Worm (Caenorhabditis elegans) whole organism, mixed stage, embryonic: ENCODE data around the gene egl-19.

Source experiments
- M03D4.4 ChIP-seq: sonication (generic microtip); optimal IDR thresholded peaks from 2 replicates; lab custom pipeline; 2017; ENCODE audit warnings: mild to moderate bottlenecking, missing genetic modification characterization, missing compliant biosample characterization
- bed-3 ChIP-seq: fragments of 200-800 bp; sonication (Bioruptor generic); optimal IDR thresholded peaks from 3 replicates; lab custom pipeline; 2018; ENCODE audit warnings: mild to moderate bottlenecking, missing genetic modification characterization, moderate library complexity, missing compliant biosample characterization
- blmp-1 ChIP-seq: fragments of 150-350 bp; optimal IDR thresholded peaks from 2 replicates; lab custom pipeline; 2014; ENCODE audit warnings: missing biosample characterization, missing genetic modification characterization
- ceh-39 ChIP-seq: fragments of 150-350 bp; optimal IDR thresholded peaks from 2 replicates; lab custom pipeline; 2014; ENCODE audit warnings: missing biosample characterization, missing genetic modification characterization
- ceh-43 ChIP-seq: fragments of 200-800 bp; sonication (Bioruptor generic); optimal IDR thresholded peaks from 2 replicates; lab custom pipeline; 2018; ENCODE audit warnings: mild to moderate bottlenecking, missing genetic modification characterization, moderate library complexity, missing compliant biosample characterization
- ceh-83 ChIP-seq: fragments of 200-800 bp; sonication (Bioruptor generic); optimal IDR thresholded peaks from 2 replicates; lab custom pipeline; 2018; ENCODE audit warnings: mild to moderate bottlenecking, missing genetic modification characterization, missing compliant biosample characterization
- ces-1 ChIP-seq: fragments of 150-350 bp; optimal IDR thresholded peaks from 2 replicates; lab custom pipeline; 2014; ENCODE audit warnings: missing biosample characterization, missing genetic modification reagents, missing genetic modification characterization
- drap-1 ChIP-seq: fragments of 200-800 bp; sonication (Bioruptor generic); optimal IDR thresholded peaks from 3 replicates; lab custom pipeline; 2018; ENCODE audit warnings: mild to moderate bottlenecking, missing genetic modification characterization, missing compliant biosample characterization
- elt-3 ChIP-seq: fragments of 150-350 bp; optimal IDR thresholded peaks from 2 replicates; lab custom pipeline; 2014; ENCODE audit warnings: missing biosample characterization, missing genetic modification characterization
- flh-1 ChIP-seq: fragments of 200-800 bp; sonication (Bioruptor generic); optimal IDR thresholded peaks from 2 replicates; lab custom pipeline; 2018; ENCODE audit warnings: mild to moderate bottlenecking, missing genetic modification characterization, moderate library complexity, missing compliant biosample characterization
- ham-2 ChIP-seq: fragments of 200-800 bp; sonication (Bioruptor generic); optimal IDR thresholded peaks from 2 replicates; lab custom pipeline; 2018; ENCODE audit warnings: mild to moderate bottlenecking, missing genetic modification characterization, missing compliant biosample characterization
- hlh-1 ChIP-seq: fragments of 150-350 bp; optimal IDR thresholded peaks from 2 replicates; lab custom pipeline; 2014; ENCODE audit warnings: missing biosample characterization, missing genetic modification reagents, missing genetic modification characterization
- lin-13 ChIP-seq: fragments of 150-350 bp; optimal IDR thresholded peaks from 2 replicates; lab custom pipeline; 2014; ENCODE audit warnings: missing biosample characterization, missing genetic modification characterization
- lin-32 ChIP-seq: fragments of 200-800 bp; sonication (Bioruptor generic); optimal IDR thresholded peaks from 2 replicates; lab custom pipeline; 2018; ENCODE audit warnings: mild to moderate bottlenecking, missing genetic modification characterization, missing compliant biosample characterization
- lsy-2 ChIP-seq: fragments of 150-350 bp; optimal IDR thresholded peaks from 2 replicates; lab custom pipeline; 2014; ENCODE audit warnings: missing biosample characterization, missing genetic modification characterization
- mab-5 ChIP-seq: fragments of 150-350 bp; optimal IDR thresholded peaks from 2 replicates; lab custom pipeline; 2014; ENCODE audit warnings: missing biosample characterization, missing genetic modification characterization
- mep-1 ChIP-seq: fragments of 150-350 bp; optimal IDR thresholded peaks from 2 replicates; lab custom pipeline; 2017; ENCODE audit warnings: missing biosample characterization, missing genetic modification reagents, missing genetic modification characterization, inconsistent platforms
- nhr-12 ChIP-seq: fragments of 150-350 bp; optimal IDR thresholded peaks from 2 replicates; lab custom pipeline; 2014; ENCODE audit warnings: missing biosample characterization, missing genetic modification characterization
- nhr-2 ChIP-seq: fragments of 150-350 bp; optimal IDR thresholded peaks from 2 replicates; lab custom pipeline; 2014; ENCODE audit warnings: missing biosample characterization, missing genetic modification characterization
- nhr-237 ChIP-seq: fragments of 150-350 bp; optimal IDR thresholded peaks from 2 replicates; lab custom pipeline; 2014; ENCODE audit warnings: missing biosample characterization, missing genetic modification characterization
- nhr-28 ChIP-seq: fragments of 150-350 bp; optimal IDR thresholded peaks from 2 replicates; lab custom pipeline; 2014; ENCODE audit warnings: missing biosample characterization, missing genetic modification characterization
- nhr-76 ChIP-seq: sonication (generic microtip); optimal IDR thresholded peaks from 2 replicates; lab custom pipeline; 2017; ENCODE audit warnings: missing biosample characterization, missing genetic modification characterization
- sem-2 ChIP-seq: fragments of 200-800 bp; sonication (Bioruptor generic); optimal IDR thresholded peaks from 2 replicates; lab custom pipeline; 2018; ENCODE audit warnings: mild to moderate bottlenecking, missing genetic modification characterization, missing compliant biosample characterization
- sptf-1 ChIP-seq: sonication (generic microtip); optimal IDR thresholded peaks from 2 replicates; lab custom pipeline; 2017; ENCODE audit warnings: mild to moderate bottlenecking, missing genetic modification characterization, moderate library complexity, missing compliant biosample characterization
- tbx-8 ChIP-seq: fragments of 200-800 bp; sonication (Bioruptor generic); optimal IDR thresholded peaks from 2 replicates; lab custom pipeline; 2018; ENCODE audit warnings: mild to moderate bottlenecking, missing genetic modification characterization, moderate library complexity, missing compliant biosample characterization
- unc-120 ChIP-seq: sonication (generic microtip); optimal IDR thresholded peaks from 2 replicates; lab custom pipeline; 2017; ENCODE audit warnings: missing genetic modification characterization, missing compliant biosample characterization; ENCODE audit not compliant: poor library complexity, severe bottlenecking
- unc-39 ChIP-seq: fragments of 150-350 bp; optimal IDR thresholded peaks from 2 replicates; lab custom pipeline; 2014; ENCODE audit warnings: missing biosample characterization, missing genetic modification characterization
- unc-62 ChIP-seq: fragments of 150-350 bp; optimal IDR thresholded peaks from 2 replicates; lab custom pipeline; 2014; ENCODE audit warnings: missing biosample characterization, missing genetic modification reagents, missing genetic modification characterization
- zip-8 ChIP-seq: fragments of 150-350 bp; optimal IDR thresholded peaks from 2 replicates; lab custom pipeline; 2014; ENCODE audit warnings: missing biosample characterization, missing genetic modification characterization
- ztf-11 ChIP-seq: fragments of 150-350 bp; optimal IDR thresholded peaks from 2 replicates; lab custom pipeline; 2014; ENCODE audit warnings: missing biosample characterization, missing genetic modification characterization

egl-19 gene

ce11 chrIV:7406690-7407089 lies 1.3 kb downstream of the egl-19 start:
- TF ChIP-seq unc-120 (tag; lab: Kevin White, UChicago) (peak; percentile 19), M03D4.4 (tag; lab: Kevin White, UChicago) (no peak), unc-62 (peak; percentile 6), hlh-1 (peak; percentile 62)

- TF ChIP-seq ces-1: peak; percentile 24
- TF ChIP-seq flh-1 (GFP tag; lab: Kevin White, UChicago): no peak
Measured at ce11 chrIV:7407301-7407700, 1.9 kb downstream of the egl-19 start.

- TF ChIP-seq unc-39 (no peak), ceh-83 (no peak), lin-13 (tag; lab: Kevin White, UChicago) (no peak)
Measured at ce11 chrIV:7413573-7413972, 8.2 kb downstream of the egl-19 start.

ce11 chrIV:7414163-7414562 lies 8.8 kb downstream of the egl-19 start:
- TF ChIP-seq nhr-76 (tag; lab: Kevin White, UChicago) (no peak), ces-1 (peak; percentile 77), tbx-8 (GFP tag; lab: Kevin White, UChicago) (no peak), ham-2 (GFP tag; lab: Kevin White, UChicago) (no peak), ceh-39 (tag; lab: Kevin White, UChicago) (no peak), zip-8 (tag; lab: Kevin White, UChicago) (no peak), sptf-1 (tag; lab: Kevin White, UChicago) (no peak)

ce11 chrIV:7418818-7419217 lies 13.4 kb downstream of the egl-19 start, which contains the start of gene B0496.6:
TSS of gene B0496.6 (plus strand) at chrIV:7419118.
- no peak for TF ChIP-seq M03D4.4 (tag; lab: Kevin White, UChicago)
- TF ChIP-seq mab-5 (tag; lab: Kevin White, UChicago): no peak
- TF ChIP-seq ztf-11: no peak
- TF ChIP-seq drap-1 (GFP tag; lab: Kevin White, UChicago): no peak
- TF ChIP-seq sem-2 (GFP tag; lab: Kevin White, UChicago): no peak
- no peak for TF ChIP-seq unc-62
- TF ChIP-seq nhr-2: no peak
- no peak for TF ChIP-seq hlh-1
- no peak for TF ChIP-seq nhr-237 (tag; lab: Kevin White, UChicago)
- no peak for TF ChIP-seq ceh-43 (GFP tag; lab: Kevin White, UChicago)
- TF ChIP-seq unc-120 (tag; lab: Kevin White, UChicago): no peak
- TF ChIP-seq nhr-28 (tag; lab: Kevin White, UChicago): no peak
- no peak for TF ChIP-seq tbx-8 (GFP tag; lab: Kevin White, UChicago)
- TF ChIP-seq zip-8 (tag; lab: Kevin White, UChicago): no peak
- no peak for TF ChIP-seq sptf-1 (tag; lab: Kevin White, UChicago)
- no peak for TF ChIP-seq nhr-12 (tag; lab: Kevin White, UChicago)

- TF ChIP-seq nhr-237 (tag; lab: Kevin White, UChicago): no peak
- TF ChIP-seq drap-1 (GFP tag; lab: Kevin White, UChicago): no peak
- TF ChIP-seq unc-120 (tag; lab: Kevin White, UChicago): no peak
- TF ChIP-seq unc-62: no peak
- TF ChIP-seq zip-8 (tag; lab: Kevin White, UChicago): no peak
- no peak for TF ChIP-seq sptf-1 (tag; lab: Kevin White, UChicago)
- no peak for TF ChIP-seq blmp-1 (tag; lab: Kevin White, UChicago)
- TF ChIP-seq mep-1 (tag; lab: Kevin White, UChicago): no peak
- TF ChIP-seq lin-32 (GFP tag; lab: Kevin White, UChicago): no peak
- no peak for TF ChIP-seq bed-3 (GFP tag; lab: Kevin White, UChicago)
- TF ChIP-seq ceh-83: no peak
- no peak for TF ChIP-seq hlh-1
- TF ChIP-seq nhr-2: no peak
- TF ChIP-seq ztf-11: no peak
- TF ChIP-seq M03D4.4 (tag; lab: Kevin White, UChicago): no peak
Measured at ce11 chrIV:7420913-7421312, 15.5 kb downstream of the egl-19 start, which contains the start of gene srtx-1. TSS of gene srtx-1 (plus strand) at chrIV:7421213.

- no peak for TF ChIP-seq lin-32 (GFP tag; lab: Kevin White, UChicago)
- no peak for TF ChIP-seq M03D4.4 (tag; lab: Kevin White, UChicago)
- no peak for TF ChIP-seq hlh-1
- TF ChIP-seq unc-120 (tag; lab: Kevin White, UChicago): no peak
- no peak for TF ChIP-seq ztf-11
- TF ChIP-seq lsy-2 (tag; lab: Kevin White, UChicago): no peak
- no peak for TF ChIP-seq ces-1
- no peak for TF ChIP-seq nhr-12 (tag; lab: Kevin White, UChicago)
- no peak for TF ChIP-seq bed-3 (GFP tag; lab: Kevin White, UChicago)
- TF ChIP-seq unc-62: no peak
- TF ChIP-seq elt-3: no peak
Measured at ce11 chrIV:7424198-7424597, 18.8 kb downstream of the egl-19 start, which contains the start of gene unc-82. TSS of gene unc-82 (plus strand) at chrIV:7424498.
